Fruit fly (Drosophila melanogaster) whole organism, adult: ENCODE results near the gene Chsy.

ENCODE experiments used
- CG11617 ChIP-seq: fragments of 200-800 bp; sonication (Bioruptor generic); optimal IDR thresholded peaks from 2 replicates; lab custom pipeline; 2017; ENCODE audit warnings: mild to moderate bottlenecking, missing biosample characterization, missing genetic modification reagents, missing genetic modification characterization
- CG1620 ChIP-seq: fragments of 200-800 bp; sonication (Bioruptor generic); optimal IDR thresholded peaks from 2 replicates; lab custom pipeline; 2016; ENCODE audit warnings: missing biosample characterization, missing genetic modification characterization
- CG33017 ChIP-seq: fragments of 200-800 bp; sonication (Bioruptor generic); optimal IDR thresholded peaks from 2 replicates; lab custom pipeline; 2018; ENCODE audit warnings: missing biosample characterization, mild to moderate bottlenecking, missing genetic modification characterization, moderate library complexity
- CG5204 ChIP-seq: fragments of 200-800 bp; sonication (Bioruptor generic); optimal IDR thresholded peaks from 2 replicates; lab custom pipeline; 2016; ENCODE audit warnings: missing biosample characterization, missing genetic modification characterization
- bab1 ChIP-seq: fragments of 200-800 bp; sonication (Bioruptor generic); optimal IDR thresholded peaks from 3 replicates; lab custom pipeline; 2019; ENCODE audit warnings: missing biosample characterization, mild to moderate bottlenecking, missing genetic modification characterization, moderate library complexity
- cic ChIP-seq: fragments of 200-800 bp; sonication (Bioruptor generic); optimal IDR thresholded peaks from 2 replicates; lab custom pipeline; 2017; ENCODE audit warnings: missing biosample characterization, mild to moderate bottlenecking, missing genetic modification characterization, moderate library complexity
- kay ChIP-seq: fragments of 200-800 bp; sonication (Bioruptor generic); peaks from one replicate; lab custom pipeline; 2016; ENCODE audit warnings: missing biosample characterization, missing genetic modification characterization, borderline replicate concordance
- toe ChIP-seq: fragments of 200-800 bp; sonication (Bioruptor generic); optimal IDR thresholded peaks from 2 replicates; lab custom pipeline; 2016; ENCODE audit warnings: missing biosample characterization, missing genetic modification characterization

DNA sequence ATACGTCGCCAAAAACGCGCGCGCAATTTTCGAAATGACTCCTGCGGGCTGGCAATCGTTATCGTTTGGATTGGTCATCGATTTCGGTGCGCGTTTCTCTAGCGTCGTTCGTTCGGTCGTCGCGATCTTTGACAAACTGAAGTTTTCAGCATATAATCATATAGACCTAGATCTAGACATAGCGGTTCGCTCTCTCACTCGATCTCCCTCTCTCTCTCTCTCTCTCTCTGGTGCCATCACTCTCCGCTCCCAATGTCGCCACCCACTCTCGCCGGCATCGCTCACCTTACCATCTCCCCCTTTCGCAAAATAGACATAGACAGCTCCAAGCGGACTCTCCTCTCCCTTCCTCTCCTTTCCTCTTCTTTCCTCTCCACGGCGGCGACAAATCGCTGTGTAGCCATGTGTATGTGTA, 40.0 kb upstream of the Chsy start, which contains the start of gene sog:
- TF ChIP-seq CG33017 (tag; lab: Kevin White, UChicago) (no peak), kay (GFP tag; lab: Kevin White, UChicago) (no peak), cic (GFP tag; lab: Kevin White, UChicago) (no peak), CG1620 (GFP tag; lab: Kevin White, UChicago) (no peak), bab1 (no peak), CG5204 (no peak), CG11617 (GFP tag; lab: Kevin White, UChicago) (no peak), toe (no peak)
